Fruit fly (Drosophila melanogaster) whole organism, embryonic: Measurements from ENCODE around the gene mus302.
A peak's percentile ranks its signal among the peaks of the same experiment; 100 is the strongest.

ENCODE experiments used
- Adf1 ChIP-seq: fragments of 200-800 bp; sonication (Bioruptor generic); IDR thresholded peaks from 2 replicates; pipeline ENCODE4 v1.3.6; 2022; ENCODE audit warnings: missing biosample characterization, missing genetic modification characterization
- Atf-2 ChIP-seq: fragments of 200-800 bp; sonication (Bioruptor generic); optimal IDR thresholded peaks from 2 replicates; lab custom pipeline; 2016; ENCODE audit warnings: missing biosample characterization, missing genetic modification characterization
- CG10147 ChIP-seq: fragments of 200-800 bp; sonication (Bioruptor generic); optimal IDR thresholded peaks from 2 replicates; lab custom pipeline; 2019; ENCODE audit warnings: missing biosample characterization, mild to moderate bottlenecking, missing genetic modification characterization, moderate library complexity
- CG1024 ChIP-seq: fragments of 200-800 bp; sonication (Bioruptor generic); IDR thresholded peaks from 2 replicates; pipeline ENCODE4 v1.3.6; 2022; ENCODE audit warnings: missing biosample characterization, missing genetic modification characterization
- CG10543 ChIP-seq: fragments of 200-800 bp; sonication (Bioruptor generic); optimal IDR thresholded peaks from 3 replicates; lab custom pipeline; 2017; ENCODE audit warnings: missing biosample characterization, mild to moderate bottlenecking, missing genetic modification characterization, moderate library complexity
- CG11247 ChIP-seq: fragments of 200-800 bp; sonication (Bioruptor generic); IDR thresholded peaks from 2 replicates; pipeline ENCODE4 v1.3.6; 2022; ENCODE audit warnings: missing biosample characterization, missing genetic modification characterization
- CG11456 ChIP-seq: fragments of 200-800 bp; sonication (Bioruptor generic); IDR thresholded peaks from 3 replicates; pipeline ENCODE4 v1.3.6; 2022; ENCODE audit warnings: missing biosample characterization, missing genetic modification characterization
- CG12219 ChIP-seq: fragments of 200-800 bp; sonication (Bioruptor generic); optimal IDR thresholded peaks from 3 replicates; lab custom pipeline; 2018; ENCODE audit warnings: missing biosample characterization, mild to moderate bottlenecking, missing genetic modification characterization
- CG12659 ChIP-seq: fragments of 200-800 bp; sonication (Bioruptor generic); optimal IDR thresholded peaks from 3 replicates; lab custom pipeline; 2017; ENCODE audit warnings: mild to moderate bottlenecking, missing biosample characterization, missing genetic modification reagents, missing genetic modification characterization
- CG1603 ChIP-seq: fragments of 200-800 bp; sonication (Bioruptor generic); optimal IDR thresholded peaks from 2 replicates; lab custom pipeline; 2019; ENCODE audit warnings: missing biosample characterization, mild to moderate bottlenecking, missing genetic modification characterization, moderate library complexity
- CG1647 ChIP-seq: fragments of 200-800 bp; sonication (Bioruptor generic); optimal IDR thresholded peaks from 3 replicates; lab custom pipeline; 2016; ENCODE audit warnings: missing biosample characterization, missing genetic modification characterization
- CG17328 ChIP-seq: fragments of 200-800 bp; sonication (Bioruptor generic); IDR thresholded peaks from 2 replicates; pipeline ENCODE4 v1.3.6; 2022; ENCODE audit warnings: missing biosample characterization, missing genetic modification characterization
- CG2712 ChIP-seq: fragments of 200-800 bp; optimal IDR thresholded peaks from 3 replicates; lab custom pipeline; 2019; ENCODE audit warnings: missing biosample characterization, mild to moderate bottlenecking, missing genetic modification characterization, moderate library complexity
- CG3847 ChIP-seq: fragments of 200-800 bp; sonication (Bioruptor generic); IDR thresholded peaks from 2 replicates; pipeline ENCODE4 v1.3.6; 2022; ENCODE audit warnings: missing biosample characterization, missing genetic modification characterization
- CG5245 ChIP-seq: fragments of 200-800 bp; sonication (Bioruptor generic); optimal IDR thresholded peaks from 3 replicates; lab custom pipeline; 2016; ENCODE audit warnings: missing biosample characterization, missing genetic modification characterization
- CG5953 ChIP-seq: fragments of 200-800 bp; sonication (Bioruptor generic); IDR thresholded peaks from 2 replicates; pipeline ENCODE4 v1.3.6; 2022; ENCODE audit warnings: missing biosample characterization, missing genetic modification characterization
- CG7372 ChIP-seq: fragments of 200-800 bp; sonication (Bioruptor generic); IDR thresholded peaks from 2 replicates; pipeline ENCODE4 v1.3.6; 2022; ENCODE audit warnings: missing biosample characterization, missing genetic modification characterization
- CoRest ChIP-seq: fragments of 200-800 bp; sonication (Bioruptor generic); optimal IDR thresholded peaks from 3 replicates; lab custom pipeline; 2018; ENCODE audit warnings: missing biosample characterization, mild to moderate bottlenecking, missing genetic modification characterization, moderate library complexity
- Dbx ChIP-seq: fragments of 200-800 bp; sonication (Bioruptor generic); IDR thresholded peaks from 3 replicates; pipeline ENCODE4 v1.3.6; 2022; ENCODE audit warnings: missing biosample characterization, missing genetic modification characterization
- Dref ChIP-seq: fragments of 200-800 bp; sonication (Bioruptor generic); IDR thresholded peaks from 2 replicates; pipeline ENCODE4 v1.3.6; 2022; ENCODE audit warnings: missing biosample characterization, missing genetic modification characterization
- H2.0 ChIP-seq: fragments of 200-800 bp; sonication (Bioruptor generic); IDR thresholded peaks from 2 replicates; pipeline ENCODE4 v1.3.6; 2022; ENCODE audit warnings: missing biosample characterization, missing genetic modification characterization
- HHEX ChIP-seq: fragments of 200-800 bp; sonication (Bioruptor generic); optimal IDR thresholded peaks from 3 replicates; lab custom pipeline; 2017; ENCODE audit warnings: missing biosample characterization, mild to moderate bottlenecking, missing genetic modification characterization, missing genetic modification reagents
- HLH3B ChIP-seq: fragments of 200-800 bp; sonication (Bioruptor generic); IDR thresholded peaks from 2 replicates; pipeline ENCODE4 v1.3.6; 2022; ENCODE audit warnings: missing biosample characterization, missing genetic modification characterization
- HLH54F ChIP-seq: fragments of 200-800 bp; sonication (Bioruptor generic); optimal IDR thresholded peaks from 3 replicates; lab custom pipeline; 2016; ENCODE audit warnings: missing biosample characterization, missing genetic modification characterization
- Hand ChIP-seq: fragments of 200-800 bp; sonication (Bioruptor generic); optimal IDR thresholded peaks from 2 replicates; lab custom pipeline; 2017; ENCODE audit warnings: mild to moderate bottlenecking, missing biosample characterization, missing genetic modification reagents, missing genetic modification characterization
- Hr78 ChIP-seq, 2 experiments: fragments of 200-800 bp in 1 of 2; fragments of >200 bp in 1 of 2; sonication (Bioruptor generic) in 1 of 2; optimal IDR thresholded peaks; 2 replicates each; lab custom pipeline; 2017 to 2019; ENCODE audit warnings: missing biosample characterization in 2 of 2, missing genetic modification characterization in 2 of 2, mild to moderate bottlenecking in 1 of 2, moderate library complexity in 1 of 2
- Poxn ChIP-seq: fragments of 200-800 bp; sonication (Bioruptor generic); IDR thresholded peaks from 2 replicates; pipeline ENCODE4 v1.3.6; 2022; ENCODE audit warnings: missing biosample characterization, missing genetic modification characterization
- Side ChIP-seq: fragments of 200-800 bp; sonication (Bioruptor generic); optimal IDR thresholded peaks from 2 replicates; lab custom pipeline; 2016; ENCODE audit warnings: missing biosample characterization, missing genetic modification characterization
- Ssrp ChIP-seq: fragments of 200-800 bp; sonication (Bioruptor generic); optimal IDR thresholded peaks from 2 replicates; lab custom pipeline; 2018; ENCODE audit warnings: missing biosample characterization, mild to moderate bottlenecking, missing genetic modification characterization, moderate library complexity
- Stat92E ChIP-seq, 3 experiments: fragments of >200 bp in 2 of 3; fragments of 200-800 bp in 1 of 3; sonication (Bioruptor generic) in 1 of 3; optimal IDR thresholded peaks; 2 replicates each; lab custom pipeline; 2017 to 2019; ENCODE audit warnings: missing biosample characterization in 3 of 3, missing genetic modification characterization in 3 of 3, mild to moderate bottlenecking in 1 of 3, moderate library complexity in 1 of 3
- ab ChIP-seq: fragments of 200-800 bp; sonication (Bioruptor generic); optimal IDR thresholded peaks from 2 replicates; lab custom pipeline; 2016; ENCODE audit warnings: missing biosample characterization, missing genetic modification characterization
- abd-A ChIP-seq: fragments of 200-800 bp; sonication (Bioruptor generic); optimal IDR thresholded peaks from 3 replicates; lab custom pipeline; 2019; ENCODE audit warnings: missing biosample characterization, mild to moderate bottlenecking, missing genetic modification characterization, moderate library complexity
- ash1 ChIP-seq: fragments of 200-800 bp; sonication (Bioruptor generic); optimal IDR thresholded peaks from 2 replicates; lab custom pipeline; 2018; ENCODE audit warnings: missing biosample characterization, mild to moderate bottlenecking, missing genetic modification characterization
- bigmax ChIP-seq: fragments of 200-800 bp; sonication (Bioruptor generic); optimal IDR thresholded peaks from 2 replicates; lab custom pipeline; 2018; ENCODE audit warnings: missing biosample characterization, mild to moderate bottlenecking, missing genetic modification characterization
- bsh ChIP-seq, 2 experiments: fragments of 200-800 bp; sonication (Bioruptor generic); optimal IDR thresholded peaks; 2 replicates each; lab custom pipeline; 2017 to 2018; ENCODE audit warnings: mild to moderate bottlenecking in 2 of 2, missing biosample characterization in 2 of 2, missing genetic modification characterization in 2 of 2, moderate library complexity in 1 of 2
- cg ChIP-seq: fragments of 200-800 bp; sonication (Bioruptor generic); optimal IDR thresholded peaks from 3 replicates; lab custom pipeline; 2019; ENCODE audit warnings: missing biosample characterization, mild to moderate bottlenecking, missing genetic modification characterization, moderate library complexity
- chif ChIP-seq, 2 experiments: fragments of 200-800 bp; sonication (Bioruptor generic); optimal IDR thresholded peaks; 3 replicates each; lab custom pipeline; 2016; ENCODE audit warnings: missing biosample characterization in 2 of 2, missing genetic modification characterization in 2 of 2
- chm ChIP-seq: fragments of 200-800 bp; sonication (Bioruptor generic); IDR thresholded peaks from 2 replicates; pipeline ENCODE4 v1.3.6; 2022; ENCODE audit warnings: missing biosample characterization, missing genetic modification characterization
- crp ChIP-seq, 2 experiments: fragments of 200-800 bp; sonication (Bioruptor generic); optimal IDR thresholded peaks; 2 replicates in 1 of 2; 3 replicates in 1 of 2; lab custom pipeline; 2017; ENCODE audit warnings: missing biosample characterization in 2 of 2, missing genetic modification characterization in 2 of 2, mild to moderate bottlenecking in 1 of 2, moderate library complexity in 1 of 2
- klu ChIP-seq: fragments of 200-800 bp; sonication (Bioruptor generic); IDR thresholded peaks from 2 replicates; pipeline ENCODE4 v1.3.6; 2022; ENCODE audit warnings: missing biosample characterization, missing genetic modification characterization
- lola ChIP-seq, 3 experiments: fragments of >200 bp in 2 of 3; fragments of 200-800 bp in 1 of 3; sonication (Bioruptor generic) in 1 of 3; optimal IDR thresholded peaks; 2 replicates each; lab custom pipeline; 2017 to 2019; ENCODE audit warnings: missing biosample characterization in 3 of 3, missing genetic modification characterization in 3 of 3, mild to moderate bottlenecking in 1 of 3, moderate library complexity in 1 of 3
- nau ChIP-seq: fragments of 200-800 bp; sonication (Bioruptor generic); optimal IDR thresholded peaks from 3 replicates; lab custom pipeline; 2017; ENCODE audit warnings: missing biosample characterization, mild to moderate bottlenecking, missing genetic modification characterization, missing genetic modification reagents
- pho ChIP-seq: fragments of 200-800 bp; sonication (Bioruptor generic); optimal IDR thresholded peaks from 2 replicates; lab custom pipeline; 2016; ENCODE audit warnings: missing biosample characterization, missing genetic modification characterization
- prd ChIP-seq, 3 experiments: fragments of >200 bp in 2 of 3; fragments of 200-800 bp in 1 of 3; sonication (Bioruptor generic) in 1 of 3; optimal IDR thresholded peaks in 2 of 3; IDR thresholded peaks in 1 of 3; 2 replicates in 2 of 3; 3 replicates in 1 of 3; pipeline versions ENCODE4 v1.3.6 to Lab custom; 2017 to 2022; ENCODE audit warnings: missing biosample characterization in 1 of 3, missing genetic modification characterization in 1 of 3
- sens ChIP-seq: fragments of 200-800 bp; sonication (Bioruptor generic); peaks from one replicate; lab custom pipeline; 2016; ENCODE audit warnings: missing biosample characterization, missing genetic modification characterization
- stwl ChIP-seq: fragments of 200-800 bp; sonication (Bioruptor generic); optimal IDR thresholded peaks from 3 replicates; lab custom pipeline; 2018; ENCODE audit warnings: missing biosample characterization, mild to moderate bottlenecking, missing genetic modification characterization, moderate library complexity
- trh ChIP-seq: fragments of 200-800 bp; sonication (Bioruptor generic); optimal IDR thresholded peaks from 2 replicates; lab custom pipeline; 2016; ENCODE audit warnings: missing biosample characterization, missing genetic modification characterization
- tx ChIP-seq: fragments of 200-800 bp; sonication (Bioruptor generic); optimal IDR thresholded peaks from 2 replicates; lab custom pipeline; 2016; ENCODE audit warnings: missing biosample characterization, missing genetic modification characterization
- zf30C ChIP-seq: fragments of 200-800 bp; sonication (Bioruptor generic); optimal IDR thresholded peaks from 3 replicates; lab custom pipeline; 2018; ENCODE audit warnings: missing biosample characterization, mild to moderate bottlenecking, missing genetic modification characterization

mus302 gene

dm6 chr3L:16746586-16747383, 32.8 kb downstream of the mus302 start (continued):
- TF ChIP-seq HLH54F (GFP tag; lab: Kevin White, UChicago) (no peak), Poxn (GFP tag; lab: Robert Waterston, UW) (no peak), bsh (GFP tag; optimal IDR thresholded peaks at IDR 0.05; lab: Kevin White, UChicago) (peak in 1 of 2 experiments; percentile 10), CG12659 (GFP tag; lab: Kevin White, UChicago) (no peak), Hand (GFP tag; lab: Kevin White, UChicago) (no peak), nau (GFP tag; lab: Kevin White, UChicago) (no peak), Dref (GFP tag; lab: Robert Waterston, UW) (no peak), abd-A (tag; lab: Kevin White, UChicago) (no peak), ab (GFP tag; lab: Kevin White, UChicago) (no peak), chif (GFP tag; optimal IDR thresholded peaks at IDR 0.05; lab: Kevin White, UChicago) (no peak), CG7372 (no peak), Adf1 (GFP tag; lab: Robert Waterston, UW) (no peak), CG10543 (GFP tag; lab: Kevin White, UChicago) (no peak), ash1 (GFP tag; lab: Kevin White, UChicago) (no peak), CG5953 (no peak), prd (optimal IDR thresholded peaks at IDR 0.05; lab: Kevin White, UChicago) (no peak), prd (GFP tag; IDR thresholded peaks at IDR 0.05; lab: Robert Waterston, UW) (no peak), klu (GFP tag; lab: Robert Waterston, UW) (no peak), chm (GFP tag; lab: Robert Waterston, UW) (no peak), bigmax (GFP tag; lab: Kevin White, UChicago) (no peak), CG1603 (tag; lab: Kevin White, UChicago) (no peak), HHEX (GFP tag; lab: Kevin White, UChicago) (no peak), tx (no peak), crp (GFP tag; optimal IDR thresholded peaks at IDR 0.05; lab: Kevin White, UChicago) (no peak), CG11247 (GFP tag; lab: Robert Waterston, UW) (no peak), CG12219 (no peak), Ssrp (tag; lab: Kevin White, UChicago) (peak; percentile 10), CG3847 (no peak), CG2712 (peak; percentile 37), CG5245 (GFP tag; lab: Kevin White, UChicago) (no peak), Hr78 (GFP tag; optimal IDR thresholded peaks at IDR 0.05; lab: Kevin White, UChicago) (no peak), stwl (tag; lab: Kevin White, UChicago) (no peak), Dbx (GFP tag; lab: Robert Waterston, UW) (no peak), lola (GFP tag; optimal IDR thresholded peaks at IDR 0.05; lab: Kevin White, UChicago) (peak in 1 of 3 experiments; percentile 9), cg (GFP tag; lab: Kevin White, UChicago) (no peak), CG1647 (no peak), CG10147 (GFP tag; lab: Kevin White, UChicago) (no peak), trh (no peak), Atf-2 (GFP tag; lab: Kevin White, UChicago) (no peak), H2.0 (GFP tag; lab: Robert Waterston, UW) (no peak), zf30C (no peak), sens (GFP tag; lab: Kevin White, UChicago) (no peak), HLH3B (GFP tag; lab: Robert Waterston, UW) (no peak), CG1024 (GFP tag; lab: Robert Waterston, UW) (no peak), pho (GFP tag; lab: Kevin White, UChicago) (no peak), CG11456 (no peak), Side (GFP tag; lab: Kevin White, UChicago) (no peak), CoRest (tag; lab: Kevin White, UChicago) (no peak), CG17328 (GFP tag; lab: Robert Waterston, UW) (no peak), Stat92E (GFP tag; optimal IDR thresholded peaks at IDR 0.05; lab: Kevin White, UChicago) (no peak)
